Worm (Caenorhabditis elegans): Measurements from ENCODE around the gene lelo-4.
A peak's percentile ranks its signal among the peaks of the same experiment; 100 is the strongest.

Gene lelo-4

ce11 chrII:5701485-5701884 lies 13.2 kb upstream of the lelo-4 start (continued):
- TF ChIP-seq unc-62 (GFP tag; optimal IDR thresholded peaks at IDR 0.05 in 1 of 2) = peak in 1 of 2 experiments; percentile 59
- no peak for TF ChIP-seq unc-62 (tag; optimal IDR thresholded peaks at IDR 0.05)
- TF ChIP-seq madf-5 (GFP tag; IDR thresholded peaks at IDR 0.05) = no peak
- TF ChIP-seq mxl-2 (GFP tag; conservative IDR thresholded peaks at IDR 0.05) = no peak
- peak; percentile 0 for TF ChIP-seq nhr-11 (tag; optimal IDR thresholded peaks at IDR 0.05)
- peak; percentile 56 for TF ChIP-seq mep-1 (tag; optimal IDR thresholded peaks at IDR 0.05)
- TF ChIP-seq madf-9 (GFP tag; conservative IDR thresholded peaks at IDR 0.05) = no peak
- no peak for TF ChIP-seq Y75B8A.6 (GFP tag; IDR thresholded peaks at IDR 0.05)
- no peak for TF ChIP-seq nhr-77 (tag; optimal IDR thresholded peaks at IDR 0.05)
- TF ChIP-seq egl-27 (tag; optimal IDR thresholded peaks at IDR 0.05) = no peak
- TF ChIP-seq nhr-25 (tag; optimal IDR thresholded peaks at IDR 0.05; ENCODE audit: borderline replicate concordance, insufficient read depth) = peak; percentile 35
- TF ChIP-seq hlh-11 (tag; optimal IDR thresholded peaks at IDR 0.05) = peak; percentile 64
- TF ChIP-seq tra-1 (GFP tag; IDR thresholded peaks at IDR 0.05) = no peak
- TF ChIP-seq pha-4 (GFP tag; IDR thresholded peaks at IDR 0.05) = no peak
- no peak for TF ChIP-seq pha-4 (tag; optimal IDR thresholded peaks at IDR 0.05)
- TF ChIP-seq ceh-28 (tag; optimal IDR thresholded peaks at IDR 0.05) = no peak
- TF ChIP-seq lsy-2 (tag; optimal IDR thresholded peaks at IDR 0.05) = peak in 1 of 2 experiments; percentile 76
- TF ChIP-seq daf-19 (GFP tag; conservative IDR thresholded peaks at IDR 0.05) = no peak
- peak; percentile 30 for TF ChIP-seq jun-1 (tag; optimal IDR thresholded peaks at IDR 0.05)
- TF ChIP-seq snpc-4 (tag; optimal IDR thresholded peaks at IDR 0.05) = peak; percentile 94
- peak; percentile 19 for TF ChIP-seq lin-15B (tag; optimal IDR thresholded peaks at IDR 0.05)
- TF ChIP-seq F26F4.8 (GFP tag; conservative IDR thresholded peaks at IDR 0.05) = no peak
- TF ChIP-seq D1046.2 (GFP tag; IDR thresholded peaks at IDR 0.05) = no peak
- no peak for TF ChIP-seq mdt-29 (GFP tag; IDR thresholded peaks at IDR 0.05)

ce11 chrII:5702611-5703192 lies 12.0 kb upstream of the lelo-4 start:
- TF ChIP-seq F26F4.8 (GFP tag; conservative IDR thresholded peaks at IDR 0.05) = no peak
- TF ChIP-seq snpc-4 (tag; optimal IDR thresholded peaks at IDR 0.05) = no peak
- TF ChIP-seq Y105C5A.15 (GFP tag; IDR thresholded peaks at IDR 0.05) = no peak
- TF ChIP-seq ama-1 (optimal IDR thresholded peaks at IDR 0.05) = no peak
- no peak for TF ChIP-seq nhr-76 (tag; optimal IDR thresholded peaks at IDR 0.05)
- peak; percentile 0 for TF ChIP-seq dve-1 (tag; optimal IDR thresholded peaks at IDR 0.05; ENCODE audit: insufficient read depth)
- no peak for TF ChIP-seq T26A8.4 (GFP tag; IDR thresholded peaks at IDR 0.05)
- no peak for TF ChIP-seq vab-7 (GFP tag; IDR thresholded peaks at IDR 0.05)
- TF ChIP-seq hlh-11 (tag; optimal IDR thresholded peaks at IDR 0.05) = peak; percentile 14
- peak in 1 of 2 experiments; percentile 44 for TF ChIP-seq unc-62 (GFP tag; optimal IDR thresholded peaks at IDR 0.05 in 1 of 2)
- no peak for TF ChIP-seq unc-62 (tag; optimal IDR thresholded peaks at IDR 0.05)
- no peak for TF ChIP-seq tag-97 (GFP tag; IDR thresholded peaks at IDR 0.05)
- no peak for TF ChIP-seq nhr-10 (tag; optimal IDR thresholded peaks at IDR 0.05)
- peak; percentile 59 for TF ChIP-seq nhr-48 (tag; optimal IDR thresholded peaks at IDR 0.05)
- no peak for TF ChIP-seq nhr-11 (tag; optimal IDR thresholded peaks at IDR 0.05)
- TF ChIP-seq dpl-1 (GFP tag; optimal IDR thresholded peaks at IDR 0.05) = peak; percentile 3
- no peak for TF ChIP-seq gei-8 (GFP tag; optimal IDR thresholded peaks at IDR 0.05)
- TF ChIP-seq mdl-1 (tag; optimal IDR thresholded peaks at IDR 0.05) = peak in 1 of 2 experiments; percentile 38
- no peak for TF ChIP-seq ztf-7 (tag; optimal IDR thresholded peaks at IDR 0.05)
- TF ChIP-seq zfp-3 (GFP tag; conservative IDR thresholded peaks at IDR 0.05) = no peak
- TF ChIP-seq zag-1 (tag; optimal IDR thresholded peaks at IDR 0.05) = no peak
- TF ChIP-seq daf-8 (GFP tag; IDR thresholded peaks at IDR 0.05) = no peak
- no peak for TF ChIP-seq nhr-111 (GFP tag; optimal IDR thresholded peaks at IDR 0.05)
- TF ChIP-seq mes-2 (tag; optimal IDR thresholded peaks at IDR 0.05; ENCODE audit: poor library complexity, severe bottlenecking) = peak; percentile 2
- TF ChIP-seq ZK546.5 (tag; optimal IDR thresholded peaks at IDR 0.05) = no peak
- TF ChIP-seq unc-39 (tag; optimal IDR thresholded peaks at IDR 0.05) = no peak
- no peak for TF ChIP-seq F44E2.7 (GFP tag; IDR thresholded peaks at IDR 0.05)
- TF ChIP-seq attf-4 (tag; optimal IDR thresholded peaks at IDR 0.05) = no peak
- TF ChIP-seq rbr-2 (tag; optimal IDR thresholded peaks at IDR 0.05) = no peak
- TF ChIP-seq lin-1 (GFP tag; IDR thresholded peaks at IDR 0.05) = no peak
- TF ChIP-seq ceh-20 (GFP tag; IDR thresholded peaks at IDR 0.05) = no peak
- no peak for TF ChIP-seq lin-29 (GFP tag; IDR thresholded peaks at IDR 0.05)
- TF ChIP-seq ceh-82 (tag; optimal IDR thresholded peaks at IDR 0.05) = no peak
- no peak for TF ChIP-seq egl-27 (tag; optimal IDR thresholded peaks at IDR 0.05)
